Fruit fly (Drosophila melanogaster) whole organism, prepupa: ENCODE data around the gene Xrcc2.
A peak's percentile ranks its signal among the peaks of the same experiment; 100 is the strongest.

Experiments used
- Blimp-1 ChIP-seq: fragments of 200-800 bp; sonication (Bioruptor generic); optimal IDR thresholded peaks from 3 replicates; lab custom pipeline; 2017; ENCODE audit warnings: missing biosample characterization, missing genetic modification characterization, mild to moderate bottlenecking, moderate library complexity, missing genetic modification reagents
- CG10669 ChIP-seq: fragments of 200-800 bp; sonication (Bioruptor generic); optimal IDR thresholded peaks from 3 replicates; lab custom pipeline; 2018; ENCODE audit warnings: missing biosample characterization, mild to moderate bottlenecking, missing genetic modification characterization, moderate library complexity
- CG11294 ChIP-seq: fragments of 200-800 bp; sonication (Bioruptor generic); IDR thresholded peaks from 2 replicates; pipeline ENCODE4 v1.3.6; 2022; ENCODE audit warnings: missing biosample characterization, missing genetic modification characterization
- CG11762 ChIP-seq: fragments of 200-800 bp; sonication (Bioruptor generic); optimal IDR thresholded peaks from 3 replicates; lab custom pipeline; 2016; ENCODE audit warnings: missing biosample characterization, missing genetic modification characterization; ENCODE audit not compliant: insufficient read depth
- CG11902 ChIP-seq: fragments of 200-800 bp; sonication (Bioruptor generic); optimal IDR thresholded peaks from 3 replicates; lab custom pipeline; 2016; ENCODE audit warnings: missing biosample characterization, missing genetic modification characterization
- CG15336 ChIP-seq: fragments of 200-800 bp; sonication (Bioruptor generic); IDR thresholded peaks from 2 replicates; pipeline ENCODE4 v1.3.6; 2022; ENCODE audit warnings: missing biosample characterization, missing genetic modification characterization
- CG1621 ChIP-seq: fragments of 200-800 bp; sonication (Bioruptor generic); optimal IDR thresholded peaks from 3 replicates; lab custom pipeline; 2018; ENCODE audit warnings: missing biosample characterization, mild to moderate bottlenecking, missing genetic modification characterization
- CG16779 ChIP-seq: fragments of 200-800 bp; sonication (Bioruptor generic); optimal IDR thresholded peaks from 3 replicates; lab custom pipeline; 2017; ENCODE audit warnings: missing biosample characterization, mild to moderate bottlenecking, missing genetic modification characterization
- CG31627 ChIP-seq: fragments of 200-800 bp; sonication (Bioruptor generic); optimal IDR thresholded peaks from 3 replicates; lab custom pipeline; 2016; ENCODE audit warnings: missing biosample characterization, missing genetic modification characterization
- CG34406 ChIP-seq: fragments of 200-800 bp; sonication (Bioruptor generic); optimal IDR thresholded peaks from 3 replicates; lab custom pipeline; 2016; ENCODE audit warnings: missing biosample characterization, missing genetic modification characterization
- CG3919 ChIP-seq: fragments of 200-800 bp; sonication (Bioruptor generic); optimal IDR thresholded peaks from 3 replicates; lab custom pipeline; 2016; ENCODE audit warnings: missing biosample characterization, missing genetic modification characterization
- CG6163 ChIP-seq: fragments of 200-800 bp; sonication (Bioruptor generic); IDR thresholded peaks from 3 replicates; pipeline ENCODE4 v1.3.6; 2022; ENCODE audit warnings: missing biosample characterization, missing genetic modification characterization
- CG6792 ChIP-seq: fragments of 200-800 bp; sonication (Bioruptor generic); optimal IDR thresholded peaks from 3 replicates; lab custom pipeline; 2016; ENCODE audit warnings: missing biosample characterization, missing genetic modification characterization
- CG6854 ChIP-seq: fragments of 200-800 bp; sonication (Bioruptor generic); optimal IDR thresholded peaks from 2 replicates; lab custom pipeline; 2017; ENCODE audit warnings: missing biosample characterization, mild to moderate bottlenecking, missing genetic modification characterization
- CG7368 ChIP-seq: fragments of 200-800 bp; sonication (Bioruptor generic); optimal IDR thresholded peaks from 3 replicates; lab custom pipeline; 2016; ENCODE audit warnings: missing biosample characterization, missing genetic modification characterization
- CG8119 ChIP-seq: fragments of 200-800 bp; sonication (Bioruptor generic); IDR thresholded peaks from 3 replicates; pipeline ENCODE4 v1.3.6; 2022; ENCODE audit warnings: missing biosample characterization, missing genetic modification characterization
- CG9139 ChIP-seq: fragments of 200-800 bp; sonication (Bioruptor generic); optimal IDR thresholded peaks from 3 replicates; lab custom pipeline; 2017; ENCODE audit warnings: missing biosample characterization, mild to moderate bottlenecking, missing genetic modification characterization
- Eip75B ChIP-seq: fragments of 200-800 bp; sonication (Bioruptor generic); optimal IDR thresholded peaks from 3 replicates; lab custom pipeline; 2016; ENCODE audit warnings: missing biosample characterization, missing genetic modification characterization
- Eip78C ChIP-seq: fragments of 200-800 bp; sonication (Bioruptor generic); peaks from one replicate; lab custom pipeline; 2016; ENCODE audit warnings: missing biosample characterization, missing genetic modification characterization
- Eip93F ChIP-seq: fragments of 200-800 bp; sonication (Bioruptor generic); optimal IDR thresholded peaks from 2 replicates; lab custom pipeline; 2016; ENCODE audit warnings: missing biosample characterization, mild to moderate bottlenecking, missing genetic modification characterization
- Ets21C ChIP-seq: fragments of 200-800 bp; sonication (Bioruptor generic); optimal IDR thresholded peaks from 3 replicates; lab custom pipeline; 2016; ENCODE audit warnings: missing biosample characterization, missing genetic modification characterization
- Gug ChIP-seq: fragments of 200-800 bp; sonication (Bioruptor generic); IDR thresholded peaks from 2 replicates; pipeline ENCODE4 v1.3.6; 2022; ENCODE audit warnings: missing biosample characterization, missing genetic modification characterization
- Hr38 ChIP-seq: sonication (Bioruptor generic); optimal IDR thresholded peaks from 2 replicates; lab custom pipeline; 2016; ENCODE audit warnings: missing biosample characterization, missing genetic modification characterization
- Hr39 ChIP-seq: fragments of 200-800 bp; sonication (Bioruptor generic); optimal IDR thresholded peaks from 2 replicates; lab custom pipeline; 2016; ENCODE audit warnings: missing biosample characterization, missing genetic modification characterization
- Hr4 ChIP-seq: fragments of 200-800 bp; sonication (Bioruptor generic); optimal IDR thresholded peaks from 3 replicates; lab custom pipeline; 2016; ENCODE audit warnings: missing biosample characterization, missing genetic modification characterization
- Lpt ChIP-seq: fragments of 200-800 bp; sonication (Bioruptor generic); optimal IDR thresholded peaks from 3 replicates; lab custom pipeline; 2016; ENCODE audit warnings: missing biosample characterization, missing genetic modification characterization
- OdsH ChIP-seq: fragments of 200-800 bp; sonication (Bioruptor generic); optimal IDR thresholded peaks from 3 replicates; lab custom pipeline; 2016; ENCODE audit warnings: missing biosample characterization, missing genetic modification characterization
- Sox102F ChIP-seq: fragments of 200-800 bp; sonication (Bioruptor generic); optimal IDR thresholded peaks from 2 replicates; lab custom pipeline; 2016; ENCODE audit warnings: missing biosample characterization, mild to moderate bottlenecking, missing genetic modification characterization
- Sox14 ChIP-seq: fragments of 200-800 bp; sonication (Bioruptor generic); optimal IDR thresholded peaks from 3 replicates; lab custom pipeline; 2016; ENCODE audit warnings: missing biosample characterization, missing genetic modification characterization
- Sox15 ChIP-seq: fragments of 200-800 bp; sonication (Bioruptor generic); optimal IDR thresholded peaks from 3 replicates; lab custom pipeline; 2016; ENCODE audit warnings: missing biosample characterization, missing genetic modification characterization
- acj6 ChIP-seq: fragments of 200-800 bp; sonication (Bioruptor generic); optimal IDR thresholded peaks from 3 replicates; lab custom pipeline; 2016; ENCODE audit warnings: missing biosample characterization, missing genetic modification characterization
- cyc ChIP-seq: fragments of 200-800 bp; sonication (Bioruptor generic); optimal IDR thresholded peaks from 3 replicates; lab custom pipeline; 2016; ENCODE audit warnings: missing biosample characterization, missing genetic modification characterization
- dac ChIP-seq: fragments of 200-800 bp; sonication (Bioruptor generic); optimal IDR thresholded peaks from 2 replicates; lab custom pipeline; 2017; ENCODE audit warnings: missing biosample characterization, mild to moderate bottlenecking, missing genetic modification characterization
- eg ChIP-seq: fragments of 200-800 bp; sonication (Bioruptor generic); IDR thresholded peaks from 3 replicates; pipeline ENCODE4 v1.3.6; 2022; ENCODE audit warnings: missing biosample characterization, missing genetic modification characterization
- fd59A ChIP-seq: fragments of 200-800 bp; sonication (Bioruptor generic); optimal IDR thresholded peaks from 2 replicates; lab custom pipeline; 2017; ENCODE audit warnings: missing biosample characterization, mild to moderate bottlenecking, missing genetic modification characterization, missing genetic modification reagents
- fkh ChIP-seq: fragments of 200-800 bp; sonication (Bioruptor generic); optimal IDR thresholded peaks from 3 replicates; lab custom pipeline; 2017; ENCODE audit warnings: missing biosample characterization, mild to moderate bottlenecking, missing genetic modification characterization, moderate library complexity
- lz ChIP-seq: fragments of 200-800 bp; sonication (Bioruptor generic); optimal IDR thresholded peaks from 3 replicates; lab custom pipeline; 2016; ENCODE audit warnings: missing biosample characterization, missing genetic modification characterization
- net ChIP-seq: fragments of 200-800 bp; sonication (Bioruptor generic); optimal IDR thresholded peaks from 3 replicates; lab custom pipeline; 2016; ENCODE audit warnings: missing biosample characterization, missing genetic modification characterization
- pdm3 ChIP-seq: fragments of 200-800 bp; sonication (Bioruptor generic); optimal IDR thresholded peaks from 3 replicates; lab custom pipeline; 2016; ENCODE audit warnings: missing biosample characterization, missing genetic modification characterization
- ss ChIP-seq, 2 experiments: fragments of 200-800 bp; sonication (Bioruptor generic); optimal IDR thresholded peaks; 2 replicates in 1 of 2; 3 replicates in 1 of 2; lab custom pipeline; 2017 to 2018; ENCODE audit warnings: mild to moderate bottlenecking in 2 of 2, missing biosample characterization in 2 of 2, missing genetic modification characterization in 2 of 2, moderate library complexity in 1 of 2
- svp ChIP-seq: fragments of 200-800 bp; sonication (Bioruptor generic); peaks from one replicate; lab custom pipeline; 2016; ENCODE audit warnings: missing biosample characterization, missing genetic modification characterization
- topi ChIP-seq: fragments of 200-800 bp; sonication (Bioruptor generic); optimal IDR thresholded peaks from 3 replicates; lab custom pipeline; 2016; ENCODE audit warnings: missing biosample characterization, missing genetic modification characterization

Gene Xrcc2

DNA sequence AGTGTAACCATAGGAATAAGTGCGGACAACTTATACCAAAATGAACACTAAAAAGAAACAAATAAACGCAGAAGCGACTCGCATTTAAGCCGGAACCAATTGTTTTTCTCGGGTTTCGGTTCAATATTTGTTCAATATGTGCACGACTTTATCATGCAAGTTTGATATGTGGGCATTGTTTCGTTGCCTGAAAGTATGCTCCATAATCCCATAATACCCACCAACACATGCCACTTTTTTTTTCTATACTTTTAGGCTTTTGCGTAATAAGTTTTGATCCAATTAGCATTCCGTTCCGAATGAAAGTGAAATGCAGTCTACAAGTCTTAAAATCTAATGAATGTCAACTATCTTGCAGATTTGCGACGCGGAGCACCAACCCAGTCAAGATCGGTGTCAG lies 20.4 kb downstream of the Xrcc2 start:
- TF ChIP-seq CG31627 (GFP tag; lab: Kevin White, UChicago), result no peak
- TF ChIP-seq CG6854, result no peak
- peak; percentile 15 for TF ChIP-seq Eip78C (GFP tag; lab: Kevin White, UChicago)
- TF ChIP-seq pdm3 (GFP tag; lab: Kevin White, UChicago), result no peak
- TF ChIP-seq CG11294 (GFP tag; lab: Robert Waterston, UW), result no peak
- TF ChIP-seq, all 60 proteins: peak for 1

DNA sequence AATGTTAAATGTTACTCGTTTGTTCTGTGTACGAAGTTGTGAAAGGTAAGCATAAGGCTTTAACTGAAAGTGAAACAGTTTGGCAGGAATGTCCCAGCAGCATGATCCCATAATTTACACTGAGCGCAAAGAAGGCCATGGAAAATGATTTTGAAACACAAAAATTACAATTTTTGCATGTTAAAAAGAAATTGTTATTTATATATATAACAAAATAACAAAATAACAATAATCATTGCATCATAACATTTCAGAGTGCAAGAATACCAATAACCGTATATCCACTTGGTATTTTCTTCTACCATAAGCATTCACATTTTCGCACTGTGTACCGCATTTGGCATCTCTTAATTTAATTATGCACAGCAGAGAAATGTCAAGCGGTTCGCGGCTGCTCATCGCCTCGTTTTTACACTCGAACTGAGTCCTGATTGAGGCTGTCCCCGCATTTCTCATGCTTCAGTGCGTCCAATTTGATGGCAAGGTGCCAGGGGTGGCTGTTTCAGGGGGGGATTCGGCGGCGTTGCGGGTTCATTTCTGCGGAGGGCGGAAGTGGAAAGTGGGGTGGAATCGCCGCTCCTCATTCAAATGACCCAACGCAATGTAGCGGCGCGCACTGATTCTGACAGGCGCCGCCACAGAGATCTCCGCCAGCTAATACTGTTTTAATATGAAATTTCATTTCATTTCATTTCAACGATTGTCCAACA lies 22.6 kb downstream of the Xrcc2 start, which contains the start of gene CG6481:
CG6481 (minus strand) TSS at position 51 of the 710 bp plus-strand sequence.
- peak; percentile 56 for TF ChIP-seq Eip78C (GFP tag; lab: Kevin White, UChicago)
- no peak for TF ChIP-seq Hr38 (GFP tag; lab: Kevin White, UChicago)
- no peak for TF ChIP-seq CG6792 (GFP tag; lab: Kevin White, UChicago)
- TF ChIP-seq Lpt (GFP tag; lab: Kevin White, UChicago), result no peak
- 0 out of 3 replicates have a peak, but pooled peaks have one; percentile 16 for TF ChIP-seq eg (GFP tag; lab: Robert Waterston, UW)
- TF ChIP-seq fkh, result no peak
- TF ChIP-seq Eip93F (GFP tag; lab: Kevin White, UChicago), result no peak

DNA sequence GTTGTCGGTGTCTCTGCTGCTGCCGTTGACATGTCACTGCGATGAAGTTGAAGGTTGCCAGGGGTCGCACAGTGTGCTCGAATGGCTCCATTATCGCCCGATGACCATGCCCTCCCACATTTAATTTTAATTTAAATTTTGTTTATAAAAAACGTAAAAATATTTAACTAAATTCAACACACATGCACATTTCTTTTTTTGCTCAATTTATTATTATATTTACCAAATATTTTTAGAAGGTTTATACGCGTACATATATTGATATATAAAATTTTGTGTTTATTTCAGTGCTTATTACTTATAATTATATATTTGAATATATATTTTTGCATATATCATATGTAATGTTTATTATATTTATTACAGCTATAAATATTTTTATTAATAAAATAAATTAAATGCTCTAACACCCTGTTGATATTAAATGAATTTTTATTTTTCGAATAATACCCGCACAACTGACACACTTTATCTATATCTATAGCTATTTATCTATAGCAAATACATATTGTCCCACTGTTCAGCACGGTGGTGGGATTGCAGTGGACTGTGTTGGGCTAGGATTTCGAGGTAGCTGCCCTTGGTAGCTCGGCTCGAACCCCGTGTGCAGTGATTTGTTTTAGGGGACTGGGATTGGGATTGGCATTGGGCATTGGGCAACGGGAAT lies 23.4 kb downstream of the Xrcc2 start:
- TF ChIP-seq acj6 (no peak), CG6163 (GFP tag; lab: Robert Waterston, UW) (no peak), Sox14 (no peak), CG9139 (GFP tag; lab: Kevin White, UChicago) (no peak), Eip75B (GFP tag; lab: Kevin White, UChicago) (no peak), CG6792 (GFP tag; lab: Kevin White, UChicago) (no peak), Hr4 (no peak), lz (GFP tag; lab: Kevin White, UChicago) (no peak), CG15336 (GFP tag; lab: Robert Waterston, UW) (no peak), net (GFP tag; lab: Kevin White, UChicago) (no peak), Lpt (GFP tag; lab: Kevin White, UChicago) (no peak), CG7368 (GFP tag; lab: Kevin White, UChicago) (no peak), Eip78C (GFP tag; lab: Kevin White, UChicago) (peak; percentile 35), svp (GFP tag; lab: Kevin White, UChicago) (peak; percentile 59), Eip93F (GFP tag; lab: Kevin White, UChicago) (no peak), CG31627 (GFP tag; lab: Kevin White, UChicago) (no peak), CG11762 (GFP tag; lab: Kevin White, UChicago) (no peak)

DNA sequence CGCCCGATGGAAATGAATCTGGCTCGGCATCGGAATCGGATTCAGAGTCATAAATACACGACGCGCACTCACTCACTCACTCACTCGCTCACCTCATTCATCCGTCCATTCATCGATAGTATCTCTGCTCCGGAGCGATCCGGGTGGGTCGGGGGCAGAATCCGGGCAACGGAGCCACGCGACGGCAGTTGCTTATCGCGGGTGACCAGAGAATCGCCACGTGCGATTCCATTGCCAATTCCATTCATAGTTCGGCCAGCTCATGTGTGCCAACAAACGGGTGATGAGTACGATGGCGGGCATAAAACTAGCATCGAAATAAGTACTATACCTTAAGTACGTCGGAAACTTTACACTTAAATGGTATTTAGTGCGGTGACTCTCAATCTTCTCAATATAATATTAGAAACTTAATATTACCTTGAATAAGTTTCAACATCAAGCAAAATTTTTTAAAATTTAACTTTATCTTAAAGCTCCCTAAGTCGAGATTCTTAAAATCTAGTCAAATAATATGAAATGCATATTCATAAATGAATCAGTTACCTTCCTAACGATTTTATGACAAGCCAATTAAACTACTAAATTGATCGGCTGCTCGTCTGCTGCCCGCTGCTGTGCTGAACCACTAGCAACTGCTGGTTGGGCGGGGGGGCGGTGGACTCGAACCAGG lies 24.8 kb downstream of the Xrcc2 start:
- peak; percentile 25 for TF ChIP-seq Sox102F
- peak; percentile 14 for TF ChIP-seq Sox15 (GFP tag; lab: Kevin White, UChicago)
- TF ChIP-seq CG1621 (tag; lab: Kevin White, UChicago), result no peak
- peak; percentile 23 for TF ChIP-seq CG34406 (GFP tag; lab: Kevin White, UChicago)
- TF ChIP-seq ss (GFP tag; optimal IDR thresholded peaks at IDR 0.05; lab: Kevin White, UChicago), result peak; percentile 48 to 62
- TF ChIP-seq Ets21C (GFP tag; lab: Kevin White, UChicago), result no peak
- TF ChIP-seq CG3919 (GFP tag; lab: Kevin White, UChicago), result peak; percentile 34
- peak; percentile 37 for TF ChIP-seq OdsH
- TF ChIP-seq fkh, result no peak
- TF ChIP-seq cyc (GFP tag; lab: Kevin White, UChicago), result peak; percentile 4
- TF ChIP-seq Hr4, result peak; percentile 44
- TF ChIP-seq Gug (GFP tag; lab: Robert Waterston, UW), result no peak
- peak; percentile 85 for TF ChIP-seq Eip78C (GFP tag; lab: Kevin White, UChicago)
- peak; percentile 50 for TF ChIP-seq CG10669 (GFP tag; lab: Kevin White, UChicago)
- no peak for TF ChIP-seq eg (GFP tag; lab: Robert Waterston, UW)
- TF ChIP-seq topi (GFP tag; lab: Kevin White, UChicago), result peak; percentile 31
- TF ChIP-seq dac (GFP tag; lab: Kevin White, UChicago), result no peak
- TF ChIP-seq CG8119 (GFP tag; lab: Robert Waterston, UW), result peak; percentile 41; the same call in 2 of the 3 replicates
- no peak for TF ChIP-seq CG11902 (GFP tag; lab: Kevin White, UChicago)
- peak; percentile 1 for TF ChIP-seq Hr39
- peak; percentile 61 for TF ChIP-seq CG15336 (GFP tag; lab: Robert Waterston, UW)
- TF ChIP-seq CG9139 (GFP tag; lab: Kevin White, UChicago), result no peak
- TF ChIP-seq fd59A (GFP tag; lab: Kevin White, UChicago), result peak; percentile 40
- TF ChIP-seq CG16779, result peak; percentile 12
- TF ChIP-seq Eip75B (GFP tag; lab: Kevin White, UChicago), result peak; percentile 51
- no peak for TF ChIP-seq Blimp-1 (GFP tag; lab: Kevin White, UChicago)
